Worm (Caenorhabditis elegans): ENCODE data around the gene sru-39.

DNA sequence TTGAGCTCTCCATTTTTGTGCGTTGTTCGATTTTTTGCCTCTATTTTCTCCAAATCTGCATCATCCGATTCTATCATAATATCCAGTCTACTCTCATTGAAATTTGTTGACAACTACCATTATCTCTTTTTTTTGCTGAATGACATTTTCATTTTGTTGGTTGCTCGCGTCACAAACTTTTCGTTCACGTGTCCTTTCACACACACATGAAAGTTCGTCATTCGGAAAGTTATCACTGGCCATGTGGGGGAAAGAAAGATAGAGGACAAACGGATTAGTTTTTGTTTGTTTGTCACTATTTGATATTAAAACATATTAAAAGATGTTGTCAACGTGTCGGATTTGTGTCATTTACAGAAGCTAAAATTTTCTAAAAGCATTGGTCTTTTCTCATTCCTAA lies 8.3 kb upstream of the sru-39 start:
- TF ChIP-seq him-1 (tag; optimal IDR thresholded peaks at IDR 0.05) = no peak
- TF ChIP-seq W03F9.2 (tag; optimal IDR thresholded peaks at IDR 0.05) = no peak
